Fruit fly (Drosophila melanogaster) whole organism, embryonic: Measurements from ENCODE around the gene CG5913.

ENCODE experiments used
- Abd-B ChIP-seq: fragments of 200-800 bp; sonication (Bioruptor generic); optimal IDR thresholded peaks from 2 replicates; lab custom pipeline; 2018; ENCODE audit warnings: missing biosample characterization, mild to moderate bottlenecking, missing genetic modification characterization, moderate library complexity
- Asciz ChIP-seq: fragments of 200-800 bp; sonication (Bioruptor generic); optimal IDR thresholded peaks from 2 replicates; lab custom pipeline; 2017; ENCODE audit warnings: missing biosample characterization, mild to moderate bottlenecking, missing genetic modification characterization, missing genetic modification reagents
- Atf6 ChIP-seq: fragments of 200-800 bp; sonication (Bioruptor generic); IDR thresholded peaks from 2 replicates; pipeline ENCODE4 v1.3.6; 2022; ENCODE audit warnings: missing biosample characterization, missing genetic modification characterization
- CG10209 ChIP-seq: fragments of 200-800 bp; sonication (Bioruptor generic); optimal IDR thresholded peaks from 3 replicates; lab custom pipeline; 2017; ENCODE audit warnings: missing biosample characterization, mild to moderate bottlenecking, missing genetic modification characterization, missing genetic modification reagents
- CG1024 ChIP-seq: fragments of 200-800 bp; sonication (Bioruptor generic); IDR thresholded peaks from 2 replicates; pipeline ENCODE4 v1.3.6; 2022; ENCODE audit warnings: missing biosample characterization, missing genetic modification characterization
- CG10431 ChIP-seq: fragments of 200-800 bp; sonication (Bioruptor generic); optimal IDR thresholded peaks from 3 replicates; lab custom pipeline; 2018; ENCODE audit warnings: missing biosample characterization, mild to moderate bottlenecking, missing genetic modification characterization
- CG10543 ChIP-seq: fragments of 200-800 bp; sonication (Bioruptor generic); optimal IDR thresholded peaks from 3 replicates; lab custom pipeline; 2017; ENCODE audit warnings: missing biosample characterization, mild to moderate bottlenecking, missing genetic modification characterization, moderate library complexity
- CG11093 ChIP-seq: fragments of 200-800 bp; sonication (Bioruptor generic); IDR thresholded peaks from 3 replicates; pipeline ENCODE4 v1.3.6; 2022; ENCODE audit warnings: missing biosample characterization, missing genetic modification characterization
- CG11504 ChIP-seq: fragments of 200-800 bp; sonication (Bioruptor generic); optimal IDR thresholded peaks from 3 replicates; lab custom pipeline; 2019; ENCODE audit warnings: missing biosample characterization, mild to moderate bottlenecking, missing genetic modification characterization, moderate library complexity
- CG11695 ChIP-seq: fragments of 200-800 bp; sonication (Bioruptor generic); IDR thresholded peaks from 3 replicates; pipeline ENCODE4 v1.3.6; 2022; ENCODE audit warnings: missing biosample characterization, missing genetic modification characterization
- CG11696 ChIP-seq: fragments of 200-800 bp; sonication (Bioruptor generic); IDR thresholded peaks from 2 replicates; pipeline ENCODE4 v1.3.6; 2022; ENCODE audit warnings: missing biosample characterization, missing genetic modification characterization
- CG1233 ChIP-seq: fragments of 200-800 bp; sonication (Bioruptor generic); optimal IDR thresholded peaks from 4 replicates; lab custom pipeline; 2018; ENCODE audit warnings: missing biosample characterization, mild to moderate bottlenecking, missing genetic modification characterization
- CG14050 ChIP-seq: fragments of 200-800 bp; sonication (Bioruptor generic); IDR thresholded peaks from 3 replicates; pipeline ENCODE4 v1.3.6; 2022; ENCODE audit warnings: missing biosample characterization, missing genetic modification characterization
- CG14667 ChIP-seq: fragments of 200-800 bp; sonication (Bioruptor generic); IDR thresholded peaks from 2 replicates; pipeline ENCODE4 v1.3.6; 2022; ENCODE audit warnings: missing biosample characterization, missing genetic modification characterization
- CG15269 ChIP-seq: fragments of 200-800 bp; sonication (Bioruptor generic); optimal IDR thresholded peaks from 2 replicates; lab custom pipeline; 2018; ENCODE audit warnings: missing biosample characterization, mild to moderate bottlenecking, missing genetic modification characterization, moderate library complexity
- CG16815 ChIP-seq: fragments of 200-800 bp; sonication (Bioruptor generic); optimal IDR thresholded peaks from 3 replicates; lab custom pipeline; 2017; ENCODE audit warnings: missing biosample characterization, mild to moderate bottlenecking, missing genetic modification characterization
- CG17359 ChIP-seq: fragments of 200-800 bp; sonication (Bioruptor generic); optimal IDR thresholded peaks from 3 replicates; lab custom pipeline; 2018; ENCODE audit warnings: missing biosample characterization, mild to moderate bottlenecking, missing genetic modification characterization, moderate library complexity
- CG17612 ChIP-seq: fragments of 200-800 bp; sonication (Bioruptor generic); IDR thresholded peaks from 2 replicates; pipeline ENCODE4 v1.3.6; 2022; ENCODE audit warnings: missing biosample characterization, missing genetic modification characterization
- CG17829 ChIP-seq: fragments of 200-800 bp; optimal IDR thresholded peaks from 2 replicates; lab custom pipeline; 2019; ENCODE audit warnings: missing biosample characterization, mild to moderate bottlenecking, missing genetic modification characterization, moderate library complexity
- CG17912 ChIP-seq: fragments of 200-800 bp; sonication (Bioruptor generic); optimal IDR thresholded peaks from 2 replicates; lab custom pipeline; 2018; ENCODE audit warnings: missing biosample characterization, mild to moderate bottlenecking, missing genetic modification characterization
- CG2678 ChIP-seq: fragments of 200-800 bp; sonication (Bioruptor generic); optimal IDR thresholded peaks from 3 replicates; lab custom pipeline; 2019; ENCODE audit warnings: missing biosample characterization, mild to moderate bottlenecking, missing genetic modification characterization, moderate library complexity
- CG3407 ChIP-seq: fragments of 200-800 bp; sonication (Bioruptor generic); optimal IDR thresholded peaks from 2 replicates; lab custom pipeline; 2018; ENCODE audit warnings: missing biosample characterization, mild to moderate bottlenecking, missing genetic modification characterization
- CG4820 ChIP-seq: fragments of 200-800 bp; sonication (Bioruptor generic); optimal IDR thresholded peaks from 3 replicates; lab custom pipeline; 2016; ENCODE audit warnings: missing biosample characterization, missing genetic modification characterization
- CG9609 ChIP-seq: fragments of 200-800 bp; sonication (Bioruptor generic); optimal IDR thresholded peaks from 3 replicates; lab custom pipeline; 2016; ENCODE audit warnings: missing biosample characterization, missing genetic modification characterization
- CHES-1-like ChIP-seq: fragments of 200-800 bp; sonication (Bioruptor generic); optimal IDR thresholded peaks from 2 replicates; lab custom pipeline; 2016; ENCODE audit warnings: missing biosample characterization, missing genetic modification characterization
- CTCF ChIP-seq: fragments of 200-800 bp; sonication (Bioruptor generic); optimal IDR thresholded peaks from 2 replicates; lab custom pipeline; 2017; ENCODE audit warnings: missing biosample characterization, mild to moderate bottlenecking, missing genetic modification characterization, moderate library complexity
- Dek ChIP-seq: fragments of 200-800 bp; sonication (Bioruptor generic); optimal IDR thresholded peaks from 3 replicates; lab custom pipeline; 2019; ENCODE audit warnings: missing biosample characterization, mild to moderate bottlenecking, missing genetic modification characterization, moderate library complexity
- HLH54F ChIP-seq: fragments of 200-800 bp; sonication (Bioruptor generic); optimal IDR thresholded peaks from 3 replicates; lab custom pipeline; 2016; ENCODE audit warnings: missing biosample characterization, missing genetic modification characterization
- Hr39 ChIP-seq: fragments of >200 bp; optimal IDR thresholded peaks from 2 replicates; lab custom pipeline; 2017
- Jarid2 ChIP-seq: fragments of 200-800 bp; sonication (Bioruptor generic); optimal IDR thresholded peaks from 3 replicates; lab custom pipeline; 2017; ENCODE audit warnings: mild to moderate bottlenecking, missing biosample characterization, missing genetic modification reagents, missing genetic modification characterization
- Med ChIP-seq: fragments of 200-800 bp; sonication (Bioruptor generic); peaks from one replicate; lab custom pipeline; 2016; ENCODE audit warnings: missing biosample characterization, missing genetic modification characterization, mild to moderate bottlenecking, inconsistent platforms, moderate library complexity
- Rfx ChIP-seq: fragments of 200-800 bp; sonication (Bioruptor generic); IDR thresholded peaks from 2 replicates; pipeline ENCODE4 v1.3.6; 2022; ENCODE audit warnings: missing biosample characterization, missing genetic modification characterization
- Sox102F ChIP-seq: fragments of 200-800 bp; sonication (Bioruptor generic); optimal IDR thresholded peaks from 2 replicates; lab custom pipeline; 2018; ENCODE audit warnings: missing biosample characterization, mild to moderate bottlenecking, missing genetic modification characterization, moderate library complexity
- aop ChIP-seq: fragments of 200-800 bp; sonication (Bioruptor generic); IDR thresholded peaks from 2 replicates; pipeline ENCODE4 v1.3.6; 2022; ENCODE audit warnings: missing biosample characterization, missing genetic modification characterization
- ap ChIP-seq: fragments of 200-800 bp; sonication (Bioruptor generic); IDR thresholded peaks from 2 replicates; pipeline ENCODE4 v1.3.6; 2022; ENCODE audit warnings: missing biosample characterization, missing genetic modification characterization
- br ChIP-seq: fragments of >200 bp; optimal IDR thresholded peaks from 2 replicates; lab custom pipeline; 2017
- cg ChIP-seq: fragments of 200-800 bp; sonication (Bioruptor generic); optimal IDR thresholded peaks from 3 replicates; lab custom pipeline; 2019; ENCODE audit warnings: missing biosample characterization, mild to moderate bottlenecking, missing genetic modification characterization, moderate library complexity
- chn ChIP-seq: fragments of 200-800 bp; sonication (Bioruptor generic); optimal IDR thresholded peaks from 2 replicates; lab custom pipeline; 2016; ENCODE audit warnings: missing biosample characterization, missing genetic modification characterization
- dan ChIP-seq: fragments of 200-800 bp; sonication (Bioruptor generic); IDR thresholded peaks from 2 replicates; pipeline ENCODE4 v1.3.6; 2022; ENCODE audit warnings: missing biosample characterization, missing genetic modification characterization
- danr ChIP-seq: fragments of 200-800 bp; sonication (Bioruptor generic); IDR thresholded peaks from 2 replicates; pipeline ENCODE4 v1.3.6; 2022; ENCODE audit warnings: missing biosample characterization, missing genetic modification characterization
- ems ChIP-seq: fragments of 200-800 bp; sonication (Bioruptor generic); optimal IDR thresholded peaks from 3 replicates; lab custom pipeline; 2016; ENCODE audit warnings: missing biosample characterization, missing genetic modification characterization
- fd102C ChIP-seq: fragments of 200-800 bp; sonication (Bioruptor generic); optimal IDR thresholded peaks from 2 replicates; lab custom pipeline; 2018; ENCODE audit warnings: missing biosample characterization, mild to moderate bottlenecking, missing genetic modification characterization, moderate library complexity
- klu ChIP-seq: fragments of 200-800 bp; sonication (Bioruptor generic); IDR thresholded peaks from 2 replicates; pipeline ENCODE4 v1.3.6; 2022; ENCODE audit warnings: missing biosample characterization, missing genetic modification characterization
- lmd ChIP-seq: fragments of 200-800 bp; sonication (Bioruptor generic); IDR thresholded peaks from 2 replicates; pipeline ENCODE4 v1.3.6; 2022; ENCODE audit warnings: missing biosample characterization, missing genetic modification characterization
- mirr ChIP-seq: fragments of 200-800 bp; sonication (Bioruptor generic); optimal IDR thresholded peaks from 3 replicates; lab custom pipeline; 2018; ENCODE audit warnings: missing biosample characterization, mild to moderate bottlenecking, missing genetic modification characterization
- p53 ChIP-seq: fragments of 200-800 bp; sonication (Bioruptor generic); optimal IDR thresholded peaks from 2 replicates; lab custom pipeline; 2016; ENCODE audit warnings: missing biosample characterization, missing genetic modification characterization
- pnt ChIP-seq: fragments of 200-800 bp; sonication (Bioruptor generic); optimal IDR thresholded peaks from 3 replicates; lab custom pipeline; 2016; ENCODE audit warnings: missing biosample characterization, missing genetic modification characterization
- pum ChIP-seq: fragments of 200-800 bp; sonication (Bioruptor generic); optimal IDR thresholded peaks from 2 replicates; lab custom pipeline; 2016; ENCODE audit warnings: missing biosample characterization, missing genetic modification characterization
- sisA ChIP-seq: fragments of 200-800 bp; sonication (Bioruptor generic); IDR thresholded peaks from 2 replicates; pipeline ENCODE4 v1.3.6; 2022; ENCODE audit warnings: missing biosample characterization, missing genetic modification characterization
- sr ChIP-seq: fragments of 200-800 bp; sonication (Bioruptor generic); IDR thresholded peaks from 3 replicates; pipeline ENCODE4 v1.3.6; 2022; ENCODE audit warnings: missing biosample characterization, missing genetic modification characterization
- trem ChIP-seq: fragments of 200-800 bp; optimal IDR thresholded peaks from 3 replicates; lab custom pipeline; 2019; ENCODE audit warnings: missing biosample characterization, mild to moderate bottlenecking, missing genetic modification characterization, moderate library complexity
- vfl ChIP-seq: fragments of 200-800 bp; sonication (Bioruptor generic); optimal IDR thresholded peaks from 2 replicates; lab custom pipeline; 2016; ENCODE audit warnings: missing biosample characterization, missing genetic modification characterization

Gene CG5913

DNA sequence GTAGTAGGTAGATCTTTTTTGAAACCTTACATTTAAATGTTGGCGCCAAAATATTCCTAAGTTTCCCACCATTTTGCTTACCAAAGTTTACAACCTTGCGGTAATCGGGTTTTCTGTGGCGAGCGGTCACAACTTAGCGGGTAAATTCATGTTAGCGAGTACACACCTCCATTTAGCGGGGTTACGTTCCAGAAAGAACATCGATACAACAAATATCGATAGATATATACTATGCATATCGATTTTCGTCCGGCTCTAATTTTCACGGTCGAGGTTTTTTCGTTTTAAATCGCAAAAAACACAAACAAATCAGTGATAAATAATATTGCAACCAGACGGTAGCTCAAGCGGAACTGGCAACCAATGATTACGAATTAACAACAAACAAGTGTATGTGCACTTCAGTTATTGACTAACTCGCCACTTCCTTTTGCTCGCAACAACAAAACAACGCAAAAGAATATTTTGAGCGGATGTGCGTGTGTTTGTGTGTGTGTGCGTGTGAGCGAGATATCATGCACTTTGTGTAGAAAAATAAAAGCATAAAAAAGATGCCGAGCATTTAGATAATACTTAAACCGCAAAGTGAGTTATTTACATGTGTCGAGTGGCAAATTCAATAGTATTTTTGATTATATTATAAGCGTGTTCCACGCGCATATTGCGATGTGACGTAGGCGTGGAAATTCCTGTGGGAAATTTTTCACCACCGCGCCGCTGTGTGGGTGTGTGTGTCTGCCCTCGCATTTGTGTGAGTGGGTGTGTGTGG lies 4.8 kb upstream of the CG5913 start, which contains the start of gene Lnk (continued):
- TF ChIP-seq Rfx (GFP tag; lab: Robert Waterston, UW) (peak; percentile 61), CHES-1-like (peak; percentile 15), CG1024 (GFP tag; lab: Robert Waterston, UW) (no peak), CG14050 (GFP tag; lab: Robert Waterston, UW) (no peak), sisA (GFP tag; lab: Robert Waterston, UW) (no peak), CG11696 (GFP tag; lab: Robert Waterston, UW) (no peak), CG15269 (tag; lab: Kevin White, UChicago) (no peak), Dek (tag; lab: Kevin White, UChicago) (peak; percentile 11), CG9609 (GFP tag; lab: Kevin White, UChicago) (peak; percentile 21), CG1233 (GFP tag; lab: Kevin White, UChicago) (no peak), Med (GFP tag; lab: Kevin White, UChicago) (peak; percentile 57), Sox102F (GFP tag; lab: Kevin White, UChicago) (no peak), CG11093 (GFP tag; lab: Robert Waterston, UW) (no peak), br (no peak), CG11504 (tag; lab: Kevin White, UChicago) (no peak), CG17829 (tag; lab: Kevin White, UChicago) (peak; percentile 46), dan (GFP tag; lab: Robert Waterston, UW) (no peak), CG10431 (GFP tag; lab: Kevin White, UChicago) (no peak), CG17612 (GFP tag; lab: Robert Waterston, UW) (no peak), klu (GFP tag; lab: Robert Waterston, UW) (peak; percentile 34; the same call in 1 of the 2 replicates), fd102C (GFP tag; lab: Kevin White, UChicago) (no peak), CG10209 (GFP tag; lab: Kevin White, UChicago) (no peak), ems (GFP tag; lab: Kevin White, UChicago) (no peak), CG14667 (GFP tag; lab: Robert Waterston, UW) (no peak), CG3407 (GFP tag; lab: Kevin White, UChicago) (no peak), mirr (GFP tag; lab: Kevin White, UChicago) (peak; percentile 23), pum (GFP tag; lab: Kevin White, UChicago) (no peak), HLH54F (GFP tag; lab: Kevin White, UChicago) (peak; percentile 0), p53 (GFP tag; lab: Kevin White, UChicago) (peak; percentile 2), cg (peak; percentile 98), lmd (GFP tag; lab: Robert Waterston, UW) (no peak), vfl (GFP tag; lab: Kevin White, UChicago) (no peak), pnt (GFP tag; lab: Kevin White, UChicago) (no peak), chn (peak; percentile 36), CG2678 (tag; lab: Kevin White, UChicago) (no peak), Atf6 (GFP tag; lab: Robert Waterston, UW) (peak; percentile 27; the same call in 1 of the 2 replicates), CG16815 (GFP tag; lab: Kevin White, UChicago) (no peak), CTCF (GFP tag; lab: Kevin White, UChicago) (peak; percentile 88), CG17359 (peak; percentile 3), aop (GFP tag; lab: Robert Waterston, UW) (peak; percentile 44; the same call in 1 of the 2 replicates), Abd-B (GFP tag; lab: Kevin White, UChicago) (no peak), Asciz (GFP tag; lab: Kevin White, UChicago) (no peak), ap (no peak), CG17912 (GFP tag; lab: Kevin White, UChicago) (peak; percentile 18), CG10543 (peak; percentile 50), trem (peak; percentile 75), sr (GFP tag; lab: Robert Waterston, UW) (peak; percentile 95), Hr39 (lab: Kevin White, UChicago) (no peak), danr (GFP tag; lab: Robert Waterston, UW) (no peak), Jarid2 (GFP tag; lab: Kevin White, UChicago) (no peak), CG11695 (no peak), CG4820 (GFP tag; lab: Kevin White, UChicago) (no peak)
